Worm (Caenorhabditis elegans): Measurements from ENCODE around the gene srw-7.

- TF ChIP-seq ztf-29 (GFP tag; IDR thresholded peaks at IDR 0.05) (no peak), cog-1 (tag; optimal IDR thresholded peaks at IDR 0.05) (no peak), flt-1 (GFP tag; IDR thresholded peaks at IDR 0.05) (no peak), T22C8.4 (GFP tag; IDR thresholded peaks at IDR 0.05) (no peak), med-1 (GFP tag; optimal IDR thresholded peaks at IDR 0.05; ENCODE audit: insufficient read depth) (no peak), klf-2 (GFP tag; conservative IDR thresholded peaks at IDR 0.05) (no peak), ref-1 (GFP tag; conservative IDR thresholded peaks at IDR 0.05) (no peak)
Measured at ce11 chrV:3789770-3790169, 16.3 kb upstream of the srw-7 start, which contains the start of gene R08F11.7.

All from whole organism, midembryonic.